Fruit fly (Drosophila melanogaster) whole organism: ENCODE measurements around the gene CG32454.

Experiments used
- CG8478 ChIP-seq: fragments of >200 bp; optimal IDR thresholded peaks from 2 replicates; lab custom pipeline; 2018; ENCODE audit warnings: inconsistent platforms
- pan ChIP-seq: fragments of >200 bp; optimal IDR thresholded peaks from 2 replicates; lab custom pipeline; 2017

- TF ChIP-seq CG8478 (lab: Kevin White, UChicago) (no peak), pan (lab: Kevin White, UChicago) (no peak)
Measured at dm6 chr3L:22773383-22773873, 43.9 kb downstream of the CG32454 start.
